Worm (Caenorhabditis elegans) whole organism, L1 larva: Measurements from ENCODE around the gene pup-2.

Experiments
- C04F5.9 ChIP-seq: sonication (generic microtip); optimal IDR thresholded peaks from 2 replicates; lab custom pipeline; 2016; ENCODE audit warnings: missing genetic modification characterization, missing compliant biosample characterization
- Y116A8C.19 ChIP-seq: sonication (generic microtip); optimal IDR thresholded peaks from 2 replicates; lab custom pipeline; 2016; ENCODE audit warnings: missing compliant biosample characterization, missing genetic modification characterization, borderline replicate concordance
- aha-1 ChIP-seq: fragments of 150-350 bp; optimal IDR thresholded peaks from 2 replicates; lab custom pipeline; 2014; ENCODE audit warnings: missing biosample characterization, missing genetic modification characterization
- blmp-1 ChIP-seq: fragments of 150-350 bp; optimal IDR thresholded peaks from 2 replicates; lab custom pipeline; 2014; ENCODE audit warnings: missing biosample characterization, missing genetic modification characterization
- ceh-8 ChIP-seq: fragments of 200-800 bp; sonication (Bioruptor generic); optimal IDR thresholded peaks from 2 replicates; lab custom pipeline; 2018; ENCODE audit warnings: mild to moderate bottlenecking, missing genetic modification characterization, moderate library complexity, missing compliant biosample characterization
- ceh-82 ChIP-seq, 3 experiments: fragments of 150-350 bp in 1 of 3; sonication (generic microtip) in 2 of 3; optimal IDR thresholded peaks; 2 replicates each; lab custom pipeline; 2014 to 2017; ENCODE audit warnings: missing biosample characterization in 3 of 3, missing genetic modification characterization in 3 of 3
- ces-1 ChIP-seq: fragments of 150-350 bp; optimal IDR thresholded peaks from 2 replicates; lab custom pipeline; 2014; ENCODE audit warnings: missing biosample characterization, missing genetic modification reagents, missing genetic modification characterization
- dsc-1 ChIP-seq: sonication (generic microtip); optimal IDR thresholded peaks from 2 replicates; lab custom pipeline; 2016; ENCODE audit warnings: mild to moderate bottlenecking, missing genetic modification characterization, missing compliant biosample characterization
- efl-1 ChIP-seq, 4 experiments: fragments of 150-350 bp; optimal IDR thresholded peaks in 3 of 4; peaks in 1 of 4; 1 replicate in 1 of 4; 2 replicates in 3 of 4; lab custom pipeline; 2014; ENCODE audit warnings: missing biosample characterization in 2 of 4, missing genetic modification characterization in 2 of 4, missing genetic modification reagents in 2 of 4
- egl-13 ChIP-seq: sonication (generic microtip); optimal IDR thresholded peaks from 2 replicates; lab custom pipeline; 2016; ENCODE audit warnings: missing genotype, missing genetic modification reagents, missing genetic modification characterization, missing compliant biosample characterization
- elt-2 ChIP-seq: sonication (generic microtip); optimal IDR thresholded peaks from 2 replicates; lab custom pipeline; 2016; ENCODE audit warnings: missing genetic modification characterization, mild to moderate bottlenecking, inconsistent platforms, missing compliant biosample characterization, missing genetic modification reagents
- elt-3 ChIP-seq, 6 experiments: fragments of 150-350 bp in 1 of 6; sonication (generic microtip); optimal IDR thresholded peaks; 2 replicates each; lab custom pipeline; 2017 to 2018; ENCODE audit warnings: missing biosample characterization in 6 of 6, missing genetic modification characterization in 6 of 6, inconsistent platforms in 1 of 6
- ets-5 ChIP-seq: fragments of 200-800 bp; sonication (Bioruptor generic); IDR thresholded peaks from 2 replicates; pipeline ENCODE4 v1.3.6; 2022; ENCODE audit warnings: missing genetic modification characterization, missing compliant biosample characterization
- fkh-8 ChIP-seq: sonication (generic microtip); optimal IDR thresholded peaks from 2 replicates; lab custom pipeline; 2016; ENCODE audit warnings: mild to moderate bottlenecking, missing genetic modification characterization, missing compliant biosample characterization
- isw-1 ChIP-seq: fragments of 200-800 bp; sonication (Bioruptor generic); IDR thresholded peaks from 2 replicates; pipeline ENCODE4 v1.3.6; 2022; ENCODE audit warnings: missing genetic modification characterization, missing compliant biosample characterization
- jun-1 ChIP-seq: fragments of 150-350 bp; optimal IDR thresholded peaks from 2 replicates; lab custom pipeline; 2014; ENCODE audit warnings: missing biosample characterization, missing genetic modification reagents, missing genetic modification characterization
- lin-13 ChIP-seq: fragments of 150-350 bp; optimal IDR thresholded peaks from 2 replicates; lab custom pipeline; 2014; ENCODE audit warnings: missing biosample characterization, missing genetic modification reagents, missing genetic modification characterization
- lin-14 ChIP-seq: fragments of 200-800 bp; sonication (Bioruptor generic); optimal IDR thresholded peaks from 2 replicates; lab custom pipeline; 2018; ENCODE audit warnings: mild to moderate bottlenecking, missing genetic modification characterization, moderate library complexity, missing compliant biosample characterization
- lin-35 ChIP-seq, 2 experiments: fragments of 150-350 bp; optimal IDR thresholded peaks; 2 replicates each; lab custom pipeline; 2014; ENCODE audit warnings: missing biosample characterization in 2 of 2, missing genetic modification characterization in 2 of 2, missing genetic modification reagents in 2 of 2
- lin-39 ChIP-seq: fragments of 150-350 bp; optimal IDR thresholded peaks from 2 replicates; lab custom pipeline; 2014; ENCODE audit warnings: missing biosample characterization, missing genetic modification reagents, missing genetic modification characterization
- mdl-1 ChIP-seq, 2 experiments: fragments of 150-350 bp; optimal IDR thresholded peaks; 2 replicates each; lab custom pipeline; 2014 to 2017; ENCODE audit warnings: missing biosample characterization in 2 of 2, missing genetic modification characterization in 2 of 2, inconsistent platforms in 1 of 2
- mep-1 ChIP-seq: fragments of 150-350 bp; optimal IDR thresholded peaks from 2 replicates; lab custom pipeline; 2014; ENCODE audit warnings: missing biosample characterization, missing genetic modification characterization
- nhr-20 ChIP-seq: sonication (generic microtip); optimal IDR thresholded peaks from 2 replicates; lab custom pipeline; 2016; ENCODE audit warnings: mild to moderate bottlenecking, missing genetic modification characterization, missing compliant biosample characterization
- nhr-71 ChIP-seq: sonication (generic microtip); optimal IDR thresholded peaks from 2 replicates; lab custom pipeline; 2016; ENCODE audit warnings: mild to moderate bottlenecking, missing genetic modification characterization, moderate library complexity, missing compliant biosample characterization
- nhr-85 ChIP-seq: sonication (generic microtip); peaks from one replicate; lab custom pipeline; 2016; ENCODE audit warnings: missing genetic modification characterization, inconsistent platforms, missing compliant biosample characterization
- nhr-90 ChIP-seq: sonication (generic microtip); optimal IDR thresholded peaks from 2 replicates; lab custom pipeline; 2016; ENCODE audit warnings: mild to moderate bottlenecking, missing genetic modification characterization, missing compliant biosample characterization; ENCODE audit not compliant: poor library complexity
- snu-23 ChIP-seq: sonication (generic microtip); optimal IDR thresholded peaks from 2 replicates; lab custom pipeline; 2016; ENCODE audit warnings: missing genetic modification characterization, missing compliant biosample characterization
- sox-4 ChIP-seq: sonication (generic microtip); optimal IDR thresholded peaks from 2 replicates; lab custom pipeline; 2016; ENCODE audit warnings: missing genetic modification characterization, missing compliant biosample characterization
- tbx-2 ChIP-seq: sonication (generic microtip); optimal IDR thresholded peaks from 2 replicates; lab custom pipeline; 2016; ENCODE audit warnings: missing genetic modification characterization, missing compliant biosample characterization
- unc-130 ChIP-seq: fragments of 150-350 bp; optimal IDR thresholded peaks from 2 replicates; lab custom pipeline; 2017; ENCODE audit warnings: missing biosample characterization, missing genetic modification characterization, inconsistent platforms
- unc-30 ChIP-seq: sonication (generic microtip); optimal IDR thresholded peaks from 2 replicates; lab custom pipeline; 2017; ENCODE audit warnings: missing biosample characterization, missing genetic modification characterization
- unc-62 ChIP-seq: fragments of 150-350 bp; optimal IDR thresholded peaks from 2 replicates; lab custom pipeline; 2014; ENCODE audit warnings: missing biosample characterization, missing genetic modification reagents, missing genetic modification characterization
- unc-98 ChIP-seq: fragments of 200-800 bp; sonication (Bioruptor generic); IDR thresholded peaks from 2 replicates; pipeline ENCODE4 v1.3.6; 2022; ENCODE audit warnings: missing genetic modification characterization, missing compliant biosample characterization
- zag-1 ChIP-seq: fragments of 150-350 bp; optimal IDR thresholded peaks from 2 replicates; lab custom pipeline; 2014; ENCODE audit warnings: missing biosample characterization, missing genetic modification characterization
- zip-4 ChIP-seq: fragments of 200-800 bp; sonication (Bioruptor generic); optimal IDR thresholded peaks from 2 replicates; lab custom pipeline; 2018; ENCODE audit warnings: mild to moderate bottlenecking, missing genetic modification characterization, moderate library complexity, missing compliant biosample characterization

The pup-2 gene

DNA sequence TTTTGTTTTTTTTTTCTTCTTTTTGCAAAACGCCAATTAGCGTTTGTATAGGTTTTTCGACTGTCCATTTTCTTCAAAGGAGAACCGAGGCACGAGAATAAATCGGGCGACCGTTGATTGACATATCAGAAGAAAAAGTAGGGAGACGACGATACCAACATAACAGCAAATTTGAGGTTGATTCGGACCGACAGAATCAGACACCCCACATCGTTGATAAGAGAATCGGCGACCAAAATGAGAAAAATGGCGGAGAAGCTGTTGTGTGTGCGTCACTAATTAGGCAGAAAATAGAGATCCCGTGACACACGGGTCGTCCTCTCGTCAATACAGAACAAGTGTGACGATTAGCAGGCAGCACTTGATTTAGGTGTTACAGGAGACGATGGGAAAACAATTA, 43.8 kb upstream of the pup-2 start:
- TF ChIP-seq nhr-90: peak; percentile 11
- no peak for TF ChIP-seq dsc-1 (tag; lab: Kevin White, UChicago)
- peak; percentile 53 for TF ChIP-seq nhr-20 (tag; lab: Kevin White, UChicago)
- TF ChIP-seq isw-1: no peak
- TF ChIP-seq Y116A8C.19 (tag; lab: Kevin White, UChicago): no peak
- TF ChIP-seq lin-14 (GFP tag; lab: Kevin White, UChicago): peak; percentile 37
- TF ChIP-seq fkh-8 (tag; lab: Kevin White, UChicago): no peak
- TF ChIP-seq unc-130 (tag; lab: Kevin White, UChicago): peak; percentile 63
- peak; percentile 97 for TF ChIP-seq tbx-2 (tag; lab: Kevin White, UChicago)
- TF ChIP-seq unc-30 (tag; lab: Kevin White, UChicago): no peak
- peak; percentile 47 for TF ChIP-seq nhr-71 (tag; lab: Kevin White, UChicago)
- TF ChIP-seq snu-23 (GFP tag; lab: Kevin White, UChicago): peak; percentile 8
- no peak for TF ChIP-seq zip-4 (GFP tag; lab: Kevin White, UChicago)
- TF ChIP-seq ceh-8 (GFP tag; lab: Kevin White, UChicago): no peak
- peak; percentile 85 for TF ChIP-seq nhr-85 (tag; lab: Kevin White, UChicago)
- TF ChIP-seq lin-39 (tag; lab: Kevin White, UChicago): no peak
- no peak for TF ChIP-seq sox-4
- TF ChIP-seq unc-98 (GFP tag; lab: Robert Waterston, UW): no peak
- no peak for TF ChIP-seq efl-1 (optimal IDR thresholded peaks at IDR 0.05; lab: Kevin White, UChicago)
- TF ChIP-seq efl-1 (GFP tag; optimal IDR thresholded peaks at IDR 0.05 in 1 of 2; lab: Kevin White, UChicago): peak in 1 of 2 experiments; percentile 53
- no peak for TF ChIP-seq ceh-82 (tag; optimal IDR thresholded peaks at IDR 0.05; lab: Kevin White, UChicago)
- TF ChIP-seq blmp-1 (tag; lab: Kevin White, UChicago): peak; percentile 17
- peak in 1 of 2 experiments; percentile 30 for TF ChIP-seq lin-35 (GFP tag; optimal IDR thresholded peaks at IDR 0.05; lab: Kevin White, UChicago)
- peak in 1 of 6 experiments; percentile 28 for TF ChIP-seq elt-3 (tag; optimal IDR thresholded peaks at IDR 0.05; lab: Kevin White, UChicago)
- peak in 1 of 2 experiments; percentile 26 for TF ChIP-seq mdl-1 (tag; optimal IDR thresholded peaks at IDR 0.05; lab: Kevin White, UChicago)
- no peak for TF ChIP-seq mep-1 (tag; lab: Kevin White, UChicago)

DNA sequence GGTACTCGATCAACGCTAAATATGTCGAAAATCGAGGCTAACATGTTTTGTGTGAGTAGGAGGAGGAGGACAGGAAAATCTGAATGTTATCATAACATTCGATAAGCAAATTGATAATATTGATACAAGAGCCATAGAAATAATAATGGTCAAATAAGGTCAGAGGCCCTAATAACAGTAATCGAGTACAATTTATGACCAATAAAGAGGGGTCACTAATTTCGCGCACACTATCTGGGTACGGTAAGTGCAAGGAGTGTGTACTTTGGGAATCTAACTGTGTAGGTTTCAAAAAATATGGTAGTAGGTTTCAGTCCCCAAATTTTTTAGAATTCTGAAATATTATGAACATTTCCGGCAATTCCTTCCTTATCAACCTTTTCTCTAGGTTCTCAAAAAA, 42.2 kb upstream of the pup-2 start:
- TF ChIP-seq ces-1: no peak
- no peak for TF ChIP-seq nhr-71 (tag; lab: Kevin White, UChicago)
- no peak for TF ChIP-seq ets-5 (GFP tag; lab: Robert Waterston, UW)
- TF ChIP-seq unc-130 (tag; lab: Kevin White, UChicago): no peak
- no peak for TF ChIP-seq nhr-85 (tag; lab: Kevin White, UChicago)
- TF ChIP-seq aha-1 (tag; lab: Kevin White, UChicago): no peak

DNA sequence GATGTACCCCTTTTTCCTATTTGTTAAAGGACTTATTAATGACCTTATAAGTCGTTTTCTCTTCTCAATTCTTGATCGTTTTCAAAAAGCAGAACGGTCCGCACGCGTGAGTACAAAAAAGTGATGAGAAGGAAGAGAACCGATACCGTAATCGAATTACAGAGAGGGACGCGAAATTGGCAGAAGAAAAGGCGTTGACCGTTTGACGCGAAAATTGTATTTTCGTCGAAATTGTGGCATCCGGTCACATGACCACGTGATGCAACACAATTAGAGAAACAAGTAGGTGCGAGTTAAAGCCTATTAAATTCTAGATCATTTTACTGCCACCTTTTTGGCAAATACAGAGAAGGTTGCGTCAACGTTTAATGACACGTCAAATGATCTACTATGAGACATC, 41.6 kb upstream of the pup-2 start:
- TF ChIP-seq nhr-20 (tag; lab: Kevin White, UChicago): peak; percentile 4
- TF ChIP-seq nhr-85 (tag; lab: Kevin White, UChicago): peak; percentile 68
- TF ChIP-seq C04F5.9: no peak
- no peak for TF ChIP-seq jun-1
- TF ChIP-seq nhr-71 (tag; lab: Kevin White, UChicago): peak; percentile 3
- no peak for TF ChIP-seq ets-5 (GFP tag; lab: Robert Waterston, UW)
- TF ChIP-seq lin-14 (GFP tag; lab: Kevin White, UChicago): peak; percentile 25
- TF ChIP-seq efl-1 (optimal IDR thresholded peaks at IDR 0.05; lab: Kevin White, UChicago): no peak
- peak in 1 of 2 experiments; percentile 36 for TF ChIP-seq efl-1 (GFP tag; optimal IDR thresholded peaks at IDR 0.05 in 1 of 2; lab: Kevin White, UChicago)
- peak; percentile 89 for TF ChIP-seq tbx-2 (tag; lab: Kevin White, UChicago)

DNA sequence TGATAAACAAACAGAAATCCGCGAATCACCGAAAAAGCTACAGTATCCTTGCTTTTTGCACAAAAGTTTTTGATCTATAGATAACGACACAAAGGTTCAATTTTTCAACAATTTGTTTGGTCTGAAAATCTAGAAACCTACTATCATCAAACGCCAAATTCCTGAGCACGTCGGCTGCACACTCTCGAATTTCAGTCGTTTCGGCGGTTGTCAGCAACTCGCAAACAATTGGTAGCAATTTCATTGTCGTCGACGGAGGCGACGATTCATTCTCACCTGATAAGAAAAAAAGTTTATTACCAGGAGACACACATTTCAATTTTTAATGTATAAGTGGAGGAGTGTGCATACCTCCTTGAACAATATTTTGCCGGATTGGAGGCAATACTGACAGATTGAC, 39.8 kb upstream of the pup-2 start:
- TF ChIP-seq zag-1 (tag; lab: Kevin White, UChicago) (no peak), unc-62 (GFP tag; lab: Kevin White, UChicago) (no peak), lin-13 (GFP tag; lab: Kevin White, UChicago) (no peak), elt-2 (peak; percentile 11), mdl-1 (tag; optimal IDR thresholded peaks at IDR 0.05; lab: Kevin White, UChicago) (no peak), egl-13 (tag; lab: Kevin White, UChicago) (no peak), efl-1 (optimal IDR thresholded peaks at IDR 0.05; lab: Kevin White, UChicago) (no peak), efl-1 (GFP tag; optimal IDR thresholded peaks at IDR 0.05 in 1 of 2; lab: Kevin White, UChicago) (peak in 1 of 2 experiments; percentile 92)
- TF ChIP-seq, all 84 proteins: peak for 2
